Fruit fly (Drosophila melanogaster) whole organism, prepupa: ENCODE data around the gene CG46244.

ENCODE experiments used
- CG31627 ChIP-seq: fragments of 200-800 bp; sonication (Bioruptor generic); optimal IDR thresholded peaks from 3 replicates; lab custom pipeline; 2016; ENCODE audit warnings: missing biosample characterization, missing genetic modification characterization
- Eip78C ChIP-seq: fragments of 200-800 bp; sonication (Bioruptor generic); peaks from one replicate; lab custom pipeline; 2016; ENCODE audit warnings: missing biosample characterization, missing genetic modification characterization
- Ets96B ChIP-seq: fragments of 200-800 bp; optimal IDR thresholded peaks from 2 replicates; lab custom pipeline; 2019; ENCODE audit warnings: missing biosample characterization, mild to moderate bottlenecking, missing genetic modification characterization, moderate library complexity
- Gug ChIP-seq: fragments of 200-800 bp; sonication (Bioruptor generic); IDR thresholded peaks from 2 replicates; pipeline ENCODE4 v1.3.6; 2022; ENCODE audit warnings: missing biosample characterization, missing genetic modification characterization
- OdsH ChIP-seq: fragments of 200-800 bp; sonication (Bioruptor generic); optimal IDR thresholded peaks from 3 replicates; lab custom pipeline; 2016; ENCODE audit warnings: missing biosample characterization, missing genetic modification characterization
- Smox ChIP-seq: fragments of 200-800 bp; sonication (Bioruptor generic); optimal IDR thresholded peaks from 3 replicates; lab custom pipeline; 2016; ENCODE audit warnings: missing biosample characterization, missing genetic modification characterization
- Sox102F ChIP-seq: fragments of 200-800 bp; sonication (Bioruptor generic); optimal IDR thresholded peaks from 2 replicates; lab custom pipeline; 2016; ENCODE audit warnings: missing biosample characterization, mild to moderate bottlenecking, missing genetic modification characterization

- no peak for TF ChIP-seq Ets96B (tag; lab: Kevin White, UChicago)
- TF ChIP-seq Smox: no peak
- no peak for TF ChIP-seq Gug (GFP tag; lab: Robert Waterston, UW)
- TF ChIP-seq Eip78C (GFP tag; lab: Kevin White, UChicago): peak; percentile 41
- no peak for TF ChIP-seq OdsH
- no peak for TF ChIP-seq Sox102F (GFP tag; lab: Kevin White, UChicago)
- no peak for TF ChIP-seq CG31627 (GFP tag; lab: Kevin White, UChicago)
Observed at dm6 chr2L:19764581-19765136, 158.3 kb downstream of the CG46244 start.
